Worm (Caenorhabditis elegans): ENCODE results near the gene Y66D12A.24.

Gene Y66D12A.24

DNA sequence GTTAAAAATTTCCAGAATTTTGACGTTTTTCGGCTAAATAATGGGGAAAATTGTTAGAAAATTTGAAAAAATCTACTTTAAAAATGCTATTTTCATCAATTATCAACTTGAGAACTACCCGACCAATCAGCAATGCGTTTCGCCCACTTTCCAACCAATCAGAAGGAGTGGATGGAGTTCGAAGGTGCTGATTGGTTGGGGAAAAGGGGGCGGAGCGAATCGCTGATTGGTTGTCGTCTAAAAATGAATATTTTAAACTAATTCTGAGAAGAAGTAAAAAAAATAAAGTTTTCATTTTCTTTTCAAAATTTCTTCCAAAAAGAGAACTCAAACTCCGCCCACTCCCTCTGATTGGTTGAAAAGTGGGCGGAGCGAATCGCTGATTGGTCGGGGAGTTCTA, 6.4 kb upstream of the Y66D12A.24 start:
- no peak for TF ChIP-seq hmg-1.2 (GFP tag; IDR thresholded peaks at IDR 0.05)
- TF ChIP-seq nfyb-1 (GFP tag; IDR thresholded peaks at IDR 0.05), result peak; percentile 72; the same call in 1 of the 2 replicates
- TF ChIP-seq sptf-2 (GFP tag; optimal IDR thresholded peaks at IDR 0.05), result no peak

DNA sequence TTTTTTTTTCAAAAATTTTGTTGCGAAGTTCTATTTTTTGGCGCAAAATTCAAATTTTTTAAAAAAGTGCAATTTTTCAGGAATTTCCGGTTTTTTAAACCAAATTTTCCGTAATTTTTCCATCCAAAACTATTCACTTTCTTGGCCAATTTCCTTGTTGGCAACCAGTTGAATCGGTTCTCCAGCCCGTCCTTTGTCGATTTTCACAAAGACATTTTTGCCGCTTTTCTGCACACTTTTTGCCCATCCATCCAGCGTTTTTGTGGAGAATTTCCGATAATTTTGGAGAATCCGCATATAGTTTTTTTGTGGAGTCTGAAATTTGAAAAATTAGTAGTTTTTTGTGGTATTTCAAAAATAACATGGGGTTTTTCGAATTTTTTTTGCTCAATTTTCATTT, 4.2 kb upstream of the Y66D12A.24 start:
- TF ChIP-seq B0035.1 (tag; optimal IDR thresholded peaks at IDR 0.05) (no peak), F57A8.1 (GFP tag; optimal IDR thresholded peaks at IDR 0.05) (no peak), B0336.3 (GFP tag; IDR thresholded peaks at IDR 0.05) (no peak), dpl-1 (GFP tag; optimal IDR thresholded peaks at IDR 0.05) (no peak), ceh-79 (tag; optimal IDR thresholded peaks at IDR 0.05) (no peak), snpc-4 (GFP tag; optimal IDR thresholded peaks at IDR 0.05) (no peak), snpc-4 (tag; optimal IDR thresholded peaks at IDR 0.05) (no peak), C06A6.2 (GFP tag; conservative IDR thresholded peaks at IDR 0.05) (no peak), tlf-1 (GFP tag; optimal IDR thresholded peaks at IDR 0.05) (no peak), F10E7.11 (tag; optimal IDR thresholded peaks at IDR 0.05) (no peak), K11D2.4 (GFP tag; IDR thresholded peaks at IDR 0.05) (no peak), hsf-1 (GFP tag; IDR thresholded peaks at IDR 0.05) (no peak), aptf-3 (GFP tag; IDR thresholded peaks at IDR 0.05) (no peak), hmg-20 (GFP tag; IDR thresholded peaks at IDR 0.05) (no peak)

DNA sequence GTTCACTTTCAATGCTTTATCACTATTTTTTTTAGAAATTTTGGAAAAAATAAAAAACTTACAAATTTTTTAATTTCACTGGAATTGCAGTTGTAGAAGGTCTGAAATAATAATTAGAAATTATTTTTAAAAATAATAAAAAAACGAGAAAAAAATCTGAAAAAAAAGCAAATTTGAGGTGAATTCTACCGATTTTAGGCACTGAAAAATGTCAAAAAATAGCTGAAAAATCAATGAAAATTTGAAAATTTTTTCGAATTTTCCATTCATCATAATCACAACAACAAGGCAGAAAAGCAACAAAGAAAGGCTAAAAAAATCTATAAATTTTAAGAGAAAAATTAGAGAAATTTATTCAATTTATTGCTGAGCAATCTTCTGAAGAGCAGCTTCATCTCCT, 4.0 kb downstream of the Y66D12A.24 start, which contains the start of gene nars-2:
Gene nars-2 (minus strand): TSS at position 101 of the 400 bp plus-strand sequence.
- no peak for TF ChIP-seq tbp1 (GFP tag; optimal IDR thresholded peaks at IDR 0.05)
- TF ChIP-seq lin-35 (GFP tag; optimal IDR thresholded peaks at IDR 0.05), result no peak
- TF ChIP-seq chd-7 (tag; optimal IDR thresholded peaks at IDR 0.05), result no peak

- no peak for TF ChIP-seq madf-3 (GFP tag; IDR thresholded peaks at IDR 0.05)
Observed at ce11 chrIII:11502753-11503152, 6.1 kb downstream of the Y66D12A.24 start, which contains the start of gene tin-10. tin-10 (minus strand) TSS chrIII:11502853.

- TF ChIP-seq hmg-1.2 (GFP tag; IDR thresholded peaks at IDR 0.05) (peak; percentile 15; the same call in 1 of the 2 replicates), lin-54 (GFP tag; optimal IDR thresholded peaks at IDR 0.05) (peak; percentile 20), mel-28 (tag; optimal IDR thresholded peaks at IDR 0.05; ENCODE audit: borderline replicate concordance) (no peak), F10E7.11 (tag; optimal IDR thresholded peaks at IDR 0.05) (no peak), tbp1 (GFP tag; optimal IDR thresholded peaks at IDR 0.05) (no peak), mcd-1 (GFP tag; IDR thresholded peaks at IDR 0.05) (peak; percentile 74), nfyb-1 (GFP tag; IDR thresholded peaks at IDR 0.05) (no peak), sptf-2 (GFP tag; optimal IDR thresholded peaks at IDR 0.05) (no peak), C17E4.6 (GFP tag; IDR thresholded peaks at IDR 0.05) (no peak), hlh-12 (tag; optimal IDR thresholded peaks at IDR 0.05) (no peak), lsy-27 (tag; optimal IDR thresholded peaks at IDR 0.05; ENCODE audit: borderline replicate concordance, insufficient read depth) (no peak), Y53F4B.3 (GFP tag; IDR thresholded peaks at IDR 0.05) (no peak), sea-2 (GFP tag; IDR thresholded peaks at IDR 0.05) (no peak), ztf-28 (GFP tag; IDR thresholded peaks at IDR 0.05) (no peak), attf-6 (GFP tag; IDR thresholded peaks at IDR 0.05) (no peak), let-526 (GFP tag; IDR thresholded peaks at IDR 0.05) (no peak), hsf-1 (GFP tag; IDR thresholded peaks at IDR 0.05) (no peak), madf-3 (GFP tag; IDR thresholded peaks at IDR 0.05) (no peak), F39B2.1 (GFP tag; IDR thresholded peaks at IDR 0.05) (no peak), F22D6.2 (tag; optimal IDR thresholded peaks at IDR 0.05) (no peak), F55B11.4 (tag; optimal IDR thresholded peaks at IDR 0.05; ENCODE audit: borderline replicate concordance, insufficient read depth) (no peak), nhr-80 (tag; optimal IDR thresholded peaks at IDR 0.05) (no peak)
Observed at ce11 chrIII:11505213-11505612, 8.5 kb downstream of the Y66D12A.24 start, which contains the start of the genes Y66D12A.21 and spe-6. Y66D12A.21 (minus strand) TSS chrIII:11505302. spe-6 (plus strand) TSS chrIII:11505488.

All from whole organism, young adult.